Worm (Caenorhabditis elegans) whole organism, young adult: ENCODE results near the gene C28F5.1.

Experiments
- F49E8.2 ChIP-seq: sonication (generic microtip); optimal IDR thresholded peaks from 3 replicates; lab custom pipeline; 2017; ENCODE audit warnings: missing genetic modification characterization, mild to moderate bottlenecking, missing compliant biosample characterization, antibody characterized with exemption, moderate library complexity; ENCODE audit not compliant: insufficient read depth
- ZK185.1 ChIP-seq: sonication (generic microtip); optimal IDR thresholded peaks from 2 replicates; lab custom pipeline; 2016; ENCODE audit warnings: mild to moderate bottlenecking, missing genetic modification characterization, missing compliant biosample characterization; ENCODE audit not compliant: poor library complexity, severe bottlenecking
- ama-1 ChIP-seq, 3 experiments: fragments of 150-350 bp in 1 of 3; sonication (generic microtip) in 2 of 3; optimal IDR thresholded peaks; 2 replicates each; lab custom pipeline; 2014 to 2018; ENCODE audit warnings: missing biosample characterization in 2 of 3, missing genetic modification characterization in 2 of 3, missing genetic modification reagents in 2 of 3
- attf-3 ChIP-seq: fragments of 200-800 bp; sonication (Bioruptor generic); conservative IDR thresholded peaks from 2 replicates; pipeline ENCODE4 v1.3.6; 2022; ENCODE audit warnings: missing genetic modification reagents, missing genetic modification characterization, missing compliant biosample characterization
- egl-44 ChIP-seq: fragments of 200-800 bp; sonication (Bioruptor generic); IDR thresholded peaks from 2 replicates; pipeline ENCODE4 v1.3.6; 2022; ENCODE audit warnings: missing genetic modification reagents, missing genetic modification characterization, missing compliant biosample characterization
- mes-4 ChIP-seq: sonication (generic microtip); optimal IDR thresholded peaks from 2 replicates; lab custom pipeline; 2016; ENCODE audit warnings: missing genotype, missing genetic modification characterization, missing compliant biosample characterization
- nhr-90 ChIP-seq: sonication (generic microtip); optimal IDR thresholded peaks from 2 replicates; lab custom pipeline; 2016; ENCODE audit warnings: missing genotype, mild to moderate bottlenecking, missing genetic modification characterization, missing compliant biosample characterization
- pha-4 ChIP-seq: fragments of 150-350 bp; sonication (generic microtip); optimal IDR thresholded peaks from 2 replicates; lab custom pipeline; 2014; ENCODE audit warnings: missing biosample characterization, missing genetic modification reagents, missing genetic modification characterization

DNA sequence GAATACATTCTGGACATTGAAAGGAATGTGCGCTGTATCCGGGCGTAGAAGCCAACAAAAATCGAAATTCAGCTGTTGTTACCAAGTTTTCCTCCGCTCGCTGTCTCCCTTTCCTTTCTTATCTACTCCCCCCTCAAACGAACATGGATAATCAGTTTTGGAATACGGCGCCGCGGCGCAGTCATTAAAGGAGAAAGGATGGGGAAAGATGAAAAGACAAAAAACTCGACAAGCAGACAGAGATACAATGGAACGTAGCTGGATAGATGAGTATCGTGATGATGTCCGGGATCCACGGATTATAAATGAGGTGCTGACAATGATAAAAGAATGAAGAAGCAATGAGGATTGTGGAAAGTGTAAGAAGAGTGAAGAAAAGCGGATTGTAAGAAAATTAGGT, 40.3 kb downstream of the C28F5.1 start:
- no peak for TF ChIP-seq F49E8.2
- TF ChIP-seq nhr-90 (tag; lab: Kevin White, UChicago): no peak
- TF ChIP-seq pha-4 (tag; lab: Kevin White, UChicago): no peak
- TF ChIP-seq ZK185.1 (tag; lab: Kevin White, UChicago): no peak
- TF ChIP-seq ama-1 (optimal IDR thresholded peaks at IDR 0.05; lab: Kevin White, UChicago): no peak
- no peak for TF ChIP-seq ama-1 (GFP tag; optimal IDR thresholded peaks at IDR 0.05; lab: Kevin White, UChicago)
- no peak for TF ChIP-seq attf-3
- no peak for TF ChIP-seq mes-4 (tag; lab: Kevin White, UChicago)
- TF ChIP-seq egl-44 (GFP tag; lab: Robert Waterston, UW): no peak
